Fruit fly (Drosophila melanogaster): ENCODE data around the gene Act88F.

Gene Act88F

dm6 chr3R:15427818-15428199, 12.0 kb upstream of the Act88F start (continued):
- TF ChIP-seq crol (GFP tag; IDR thresholded peaks at IDR 0.05), result no peak
- TF ChIP-seq sima (GFP tag; optimal IDR thresholded peaks at IDR 0.05), result no peak
- TF ChIP-seq CrebB (tag; optimal IDR thresholded peaks at IDR 0.05), result no peak
- no peak for TF ChIP-seq ro (GFP tag; IDR thresholded peaks at IDR 0.05)
- peak; percentile 36 for TF ChIP-seq CG8359 (GFP tag; optimal IDR thresholded peaks at IDR 0.05; ENCODE audit: borderline replicate concordance)
- TF ChIP-seq otp (GFP tag; IDR thresholded peaks at IDR 0.05), result peak; percentile 45; the same call in 1 of the 3 replicates
- no peak for TF ChIP-seq CG13296 (GFP tag; optimal IDR thresholded peaks at IDR 0.05)
- peak; percentile 35; the same call in 1 of the 2 replicates for TF ChIP-seq E2f2 (GFP tag; IDR thresholded peaks at IDR 0.05)
- TF ChIP-seq Hand (GFP tag; optimal IDR thresholded peaks at IDR 0.05), result no peak
- peak; percentile 49 for TF ChIP-seq CG4424 (GFP tag; optimal IDR thresholded peaks at IDR 0.05)
- no peak for TF ChIP-seq slbo (GFP tag; IDR thresholded peaks at IDR 0.05)
- TF ChIP-seq Trl (optimal IDR thresholded peaks at IDR 0.05), result no peak
- peak; percentile 25 for TF ChIP-seq Trl (GFP tag; optimal IDR thresholded peaks at IDR 0.05)
- TF ChIP-seq CG7357 (GFP tag; IDR thresholded peaks at IDR 0.05), result no peak; the same call in 2 of the 3 replicates
- TF ChIP-seq gsb-n (tag; optimal IDR thresholded peaks at IDR 0.05), result peak; percentile 70
- TF ChIP-seq sim (GFP tag; IDR thresholded peaks at IDR 0.05), result no peak
- peak; percentile 53 for TF ChIP-seq zf30C (GFP tag; optimal IDR thresholded peaks at IDR 0.05)
- 0 out of 2 replicates have a peak, but pooled peaks have one; percentile 11 for TF ChIP-seq CG10959 (GFP tag; IDR thresholded peaks at IDR 0.05)
- peak; percentile 59 for TF ChIP-seq CG10267 (tag; optimal IDR thresholded peaks at IDR 0.05)
- peak; percentile 67 for TF ChIP-seq CG12391 (tag; optimal IDR thresholded peaks at IDR 0.05)
- peak; percentile 43; the same call in 1 of the 2 replicates for TF ChIP-seq CG32772 (GFP tag; IDR thresholded peaks at IDR 0.05)
- peak; percentile 56 for TF ChIP-seq fd96Cb (tag; optimal IDR thresholded peaks at IDR 0.05)
- TF ChIP-seq zfh1 (GFP tag; IDR thresholded peaks at IDR 0.05), result peak; percentile 48; the same call in 2 of the 3 replicates
- TF ChIP-seq CG17568 (GFP tag; optimal IDR thresholded peaks at IDR 0.05), result no peak
- peak; percentile 17 for TF ChIP-seq CG18619 (GFP tag; optimal IDR thresholded peaks at IDR 0.05)
- TF ChIP-seq lmd (GFP tag; IDR thresholded peaks at IDR 0.05), result 0 out of 2 replicates have a peak, but pooled peaks have one; percentile 10
- no peak for TF ChIP-seq Meics (GFP tag; optimal IDR thresholded peaks at IDR 0.05)
- TF ChIP-seq tin (GFP tag; optimal IDR thresholded peaks at IDR 0.05), result peak; percentile 33
- TF ChIP-seq Lim3 (GFP tag; IDR thresholded peaks at IDR 0.05), result no peak
- TF ChIP-seq CG2199 (GFP tag; IDR thresholded peaks at IDR 0.05), result no peak
- peak; percentile 71 for TF ChIP-seq row (GFP tag; IDR thresholded peaks at IDR 0.05)
- TF ChIP-seq Myb (GFP tag; optimal IDR thresholded peaks at IDR 0.05), result no peak
- TF ChIP-seq usp (GFP tag; optimal IDR thresholded peaks at IDR 0.05), result no peak
- TF ChIP-seq onecut (GFP tag; IDR thresholded peaks at IDR 0.05), result peak; percentile 26; the same call in 1 of the 2 replicates
- no peak for TF ChIP-seq gt (GFP tag; IDR thresholded peaks at IDR 0.05)
- peak; percentile 25 for TF ChIP-seq CG4820 (GFP tag; optimal IDR thresholded peaks at IDR 0.05)
- no peak for TF ChIP-seq HLH4C (GFP tag; IDR thresholded peaks at IDR 0.05; ENCODE audit: partially characterized antibody)
- TF ChIP-seq gcm (GFP tag; optimal IDR thresholded peaks at IDR 0.05), result peak; percentile 64
- TF ChIP-seq Fer1 (GFP tag; optimal IDR thresholded peaks at IDR 0.05), result no peak
- peak; percentile 52 for TF ChIP-seq CG1603 (tag; optimal IDR thresholded peaks at IDR 0.05)
- TF ChIP-seq Xrp1 (GFP tag; IDR thresholded peaks at IDR 0.05), result peak; percentile 80
- TF ChIP-seq pita (GFP tag; optimal IDR thresholded peaks at IDR 0.05), result no peak
- TF ChIP-seq chm (GFP tag; IDR thresholded peaks at IDR 0.05), result peak; percentile 68; the same call in 1 of the 2 replicates
- peak; percentile 32 for TF ChIP-seq CG5245 (GFP tag; optimal IDR thresholded peaks at IDR 0.05)
- TF ChIP-seq Xbp1 (GFP tag; optimal IDR thresholded peaks at IDR 0.05), result peak; percentile 44
- peak; percentile 62 for TF ChIP-seq Oli (tag; optimal IDR thresholded peaks at IDR 0.05)
- peak; percentile 35; the same call in 1 of the 2 replicates for TF ChIP-seq vvl (GFP tag; IDR thresholded peaks at IDR 0.05)
- peak; percentile 57 for TF ChIP-seq pnt (GFP tag; optimal IDR thresholded peaks at IDR 0.05)
- TF ChIP-seq CG17385 (GFP tag; optimal IDR thresholded peaks at IDR 0.05), result peak; percentile 46
- peak; percentile 59 for TF ChIP-seq PHDP (tag; optimal IDR thresholded peaks at IDR 0.05)
- TF ChIP-seq CG11504 (tag; optimal IDR thresholded peaks at IDR 0.05), result peak; percentile 48
- peak; percentile 11 for TF ChIP-seq Antp (GFP tag; optimal IDR thresholded peaks at IDR 0.05)

Data from whole organism, embryonic.